Worm (Caenorhabditis elegans): ENCODE measurements around the gene egg-3.

egg-3 gene

DNA sequence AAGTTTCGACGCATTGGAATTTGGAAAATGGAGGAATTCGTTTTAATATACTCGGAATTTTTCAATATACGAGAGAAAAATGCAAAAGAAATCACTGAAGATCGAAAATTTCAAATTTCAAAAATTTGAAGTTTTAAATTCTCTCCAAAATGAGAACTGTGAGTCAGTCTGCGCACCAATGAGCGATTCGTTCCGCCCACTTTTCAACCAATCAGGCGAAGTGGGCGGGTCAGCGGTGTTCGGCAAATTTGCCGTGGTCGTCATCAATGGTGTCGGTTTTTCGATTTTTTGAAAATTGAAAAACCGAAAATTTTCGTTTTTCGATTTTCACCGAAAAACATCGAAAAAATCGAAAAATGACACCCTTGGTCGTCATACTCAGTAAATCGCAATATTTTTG is 45.7 kb downstream of the egg-3 start:
- TF ChIP-seq mls-2 (tag; optimal IDR thresholded peaks at IDR 0.05) (no peak), M03D4.4 (tag; optimal IDR thresholded peaks at IDR 0.05) (no peak), lin-32 (GFP tag; optimal IDR thresholded peaks at IDR 0.05) (no peak), snpc-4 (tag; optimal IDR thresholded peaks at IDR 0.05) (no peak), ceh-83 (GFP tag; optimal IDR thresholded peaks at IDR 0.05) (no peak), mep-1 (tag; optimal IDR thresholded peaks at IDR 0.05) (no peak), mab-5 (tag; optimal IDR thresholded peaks at IDR 0.05) (no peak), ham-2 (GFP tag; optimal IDR thresholded peaks at IDR 0.05) (no peak), bed-3 (GFP tag; optimal IDR thresholded peaks at IDR 0.05) (no peak), lin-13 (tag; optimal IDR thresholded peaks at IDR 0.05) (no peak), elt-1 (tag; optimal IDR thresholded peaks at IDR 0.05; ENCODE audit: borderline replicate concordance, insufficient read depth) (no peak), pha-4 (tag; optimal IDR thresholded peaks at IDR 0.05) (no peak)

DNA sequence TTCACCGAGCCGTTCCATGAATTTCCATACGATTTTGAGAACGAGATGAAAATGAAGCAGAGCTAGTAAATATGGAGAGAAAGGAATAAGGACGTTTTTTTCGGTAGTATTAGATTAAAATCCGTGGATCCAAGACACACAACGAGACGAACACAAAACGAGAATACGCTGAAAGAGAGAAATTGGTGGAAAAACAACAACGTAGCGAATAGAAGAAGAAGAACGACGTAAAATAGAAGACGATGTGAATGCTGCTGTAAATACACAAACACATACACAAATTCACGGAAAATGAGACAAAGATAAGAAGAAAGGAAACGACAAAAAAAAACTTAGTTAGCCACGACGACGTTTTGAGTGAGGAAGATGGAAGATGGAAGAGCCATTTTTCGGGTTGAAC is 49.5 kb downstream of the egg-3 start:
- TF ChIP-seq sem-2 (GFP tag; optimal IDR thresholded peaks at IDR 0.05) (no peak), mab-5 (tag; optimal IDR thresholded peaks at IDR 0.05) (no peak), nhr-237 (tag; optimal IDR thresholded peaks at IDR 0.05) (no peak), mep-1 (tag; optimal IDR thresholded peaks at IDR 0.05) (no peak), nhr-28 (tag; optimal IDR thresholded peaks at IDR 0.05) (no peak), ceh-39 (tag; optimal IDR thresholded peaks at IDR 0.05) (no peak), snpc-4 (tag; optimal IDR thresholded peaks at IDR 0.05) (no peak), nhr-2 (tag; optimal IDR thresholded peaks at IDR 0.05) (no peak), unc-39 (tag; optimal IDR thresholded peaks at IDR 0.05) (no peak), zip-8 (tag; optimal IDR thresholded peaks at IDR 0.05) (no peak), tbx-8 (GFP tag; optimal IDR thresholded peaks at IDR 0.05) (no peak), sptf-1 (tag; optimal IDR thresholded peaks at IDR 0.05) (no peak), ceh-83 (GFP tag; optimal IDR thresholded peaks at IDR 0.05) (no peak), lin-32 (GFP tag; optimal IDR thresholded peaks at IDR 0.05) (no peak), lin-13 (tag; optimal IDR thresholded peaks at IDR 0.05) (no peak), drap-1 (GFP tag; optimal IDR thresholded peaks at IDR 0.05) (no peak), mls-2 (tag; optimal IDR thresholded peaks at IDR 0.05) (no peak)
